Worm (Caenorhabditis elegans) whole organism, early embryonic: ENCODE results near the gene eor-1.

Source experiments
- B0310.2 ChIP-seq: sonication (generic microtip); optimal IDR thresholded peaks from 2 replicates; lab custom pipeline; 2016; ENCODE audit warnings: mild to moderate bottlenecking, missing genetic modification characterization, missing compliant biosample characterization
- F13C5.2 ChIP-seq: sonication (generic microtip); optimal IDR thresholded peaks from 2 replicates; lab custom pipeline; 2017; ENCODE audit warnings: mild to moderate bottlenecking, missing genetic modification characterization, inconsistent platforms, missing compliant biosample characterization
- aly-1 ChIP-seq: sonication (generic microtip); optimal IDR thresholded peaks from 2 replicates; lab custom pipeline; 2016; ENCODE audit warnings: missing genetic modification characterization, missing compliant biosample characterization
- ama-1 ChIP-seq: fragments of 150-350 bp; optimal IDR thresholded peaks from 2 replicates; lab custom pipeline; 2014
- ceh-13 ChIP-seq: fragments of 200-800 bp; sonication (Bioruptor generic); optimal IDR thresholded peaks from 2 replicates; lab custom pipeline; 2018; ENCODE audit warnings: mild to moderate bottlenecking, missing genetic modification characterization, missing compliant biosample characterization
- ceh-36 ChIP-seq: sonication (generic microtip); optimal IDR thresholded peaks from 2 replicates; lab custom pipeline; 2016; ENCODE audit warnings: missing genetic modification characterization, inconsistent platforms, missing compliant biosample characterization
- ets-7 ChIP-seq: sonication (generic microtip); optimal IDR thresholded peaks from 2 replicates; lab custom pipeline; 2016; ENCODE audit warnings: missing genotype, missing genetic modification characterization, missing compliant biosample characterization
- flt-1 ChIP-seq: fragments of 200-800 bp; sonication (Bioruptor generic); IDR thresholded peaks from 2 replicates; pipeline ENCODE4 v1.3.6; 2022; ENCODE audit warnings: missing genetic modification characterization, missing compliant biosample characterization
- hmbx-1 ChIP-seq: sonication (generic microtip); optimal IDR thresholded peaks from 2 replicates; lab custom pipeline; 2016; ENCODE audit warnings: mild to moderate bottlenecking, missing genetic modification characterization, missing compliant biosample characterization
- hmg-4 ChIP-seq: fragments of 200-800 bp; sonication (Bioruptor generic); optimal IDR thresholded peaks from 2 replicates; lab custom pipeline; 2018; ENCODE audit warnings: mild to moderate bottlenecking, missing genetic modification characterization, missing compliant biosample characterization
- hnd-1 ChIP-seq: sonication (generic microtip); optimal IDR thresholded peaks from 2 replicates; lab custom pipeline; 2016; ENCODE audit warnings: missing genetic modification characterization, missing compliant biosample characterization
- pes-1 ChIP-seq: fragments of 200-800 bp; sonication (Bioruptor generic); IDR thresholded peaks from 2 replicates; pipeline ENCODE4 v1.3.6; 2022; ENCODE audit warnings: missing genetic modification reagents, missing genetic modification characterization, missing compliant biosample characterization
- scrt-1 ChIP-seq: fragments of 200-800 bp; sonication (Bioruptor generic); IDR thresholded peaks from 2 replicates; pipeline ENCODE4 v1.3.6; 2022; ENCODE audit warnings: missing genetic modification characterization, missing compliant biosample characterization
- sea-1 ChIP-seq: fragments of 200-800 bp; sonication (Bioruptor generic); conservative IDR thresholded peaks from 2 replicates; pipeline ENCODE4 v1.3.6; 2022; ENCODE audit warnings: missing genetic modification characterization, missing compliant biosample characterization
- tbx-11 ChIP-seq: fragments of 200-800 bp; sonication (Bioruptor generic); IDR thresholded peaks from 2 replicates; pipeline ENCODE4 v1.3.6; 2022; ENCODE audit warnings: missing genetic modification characterization, missing compliant biosample characterization
- tbx-37 ChIP-seq: fragments of 200-800 bp; sonication (Bioruptor generic); conservative IDR thresholded peaks from 2 replicates; pipeline ENCODE4 v1.3.6; 2022; ENCODE audit warnings: missing genetic modification reagents, missing genetic modification characterization, missing compliant biosample characterization
- tra-4 ChIP-seq: sonication (generic microtip); optimal IDR thresholded peaks from 2 replicates; lab custom pipeline; 2017; ENCODE audit warnings: missing genetic modification characterization, missing compliant biosample characterization

The eor-1 gene

ce11 chrIV:4763844-4764243 is 35.1 kb downstream of the eor-1 start, which contains the start of gene Y17G9B.2:
Y17G9B.2 (plus strand) TSS chrIV:4764144.
- TF ChIP-seq ets-7 (tag; lab: Kevin White, UChicago) (no peak), scrt-1 (GFP tag; lab: Robert Waterston, UW) (no peak), B0310.2 (tag; lab: Kevin White, UChicago) (no peak), hmg-4 (GFP tag; lab: Kevin White, UChicago) (no peak), flt-1 (GFP tag; lab: Robert Waterston, UW) (no peak), aly-1 (no peak), sea-1 (GFP tag; lab: Robert Waterston, UW) (no peak), hnd-1 (tag; lab: Kevin White, UChicago) (no peak)

ce11 chrIV:4760378-4761084 is 38.4 kb downstream of the eor-1 start, which contains the start of the genes memi-1 and cyp-31A3:
memi-1 (minus strand) TSS chrIV:4760428.
cyp-31A3 (plus strand) TSS chrIV:4761049.
- no peak for TF ChIP-seq ama-1 (lab: Kevin White, UChicago)
- TF ChIP-seq pes-1 = no peak
- TF ChIP-seq ceh-13 = no peak
- no peak for TF ChIP-seq tbx-37 (GFP tag; lab: Robert Waterston, UW)
- no peak for TF ChIP-seq F13C5.2 (tag; lab: Kevin White, UChicago)
- no peak for TF ChIP-seq tra-4 (tag; lab: Kevin White, UChicago)
- TF ChIP-seq sea-1 (GFP tag; lab: Robert Waterston, UW) = no peak
- no peak for TF ChIP-seq ets-7 (tag; lab: Kevin White, UChicago)
- TF ChIP-seq aly-1 = no peak
- TF ChIP-seq hmbx-1 (tag; lab: Kevin White, UChicago) = no peak
- no peak for TF ChIP-seq B0310.2 (tag; lab: Kevin White, UChicago)
- TF ChIP-seq ceh-36 (tag; lab: Kevin White, UChicago) = no peak
- TF ChIP-seq tbx-11 = no peak
- no peak for TF ChIP-seq flt-1 (GFP tag; lab: Robert Waterston, UW)
- no peak for TF ChIP-seq hnd-1 (tag; lab: Kevin White, UChicago)
- TF ChIP-seq scrt-1 (GFP tag; lab: Robert Waterston, UW) = no peak
- TF ChIP-seq hmg-4 (GFP tag; lab: Kevin White, UChicago) = no peak

ce11 chrIV:4758659-4759058 is 40.3 kb downstream of the eor-1 start, which contains the start of gene Y17G9B.8:
Y17G9B.8 (minus strand) TSS chrIV:4758840.
- TF ChIP-seq ceh-13 = no peak

- no peak for TF ChIP-seq flt-1 (GFP tag; lab: Robert Waterston, UW)
- no peak for TF ChIP-seq tra-4 (tag; lab: Kevin White, UChicago)
- TF ChIP-seq scrt-1 (GFP tag; lab: Robert Waterston, UW) = no peak
- TF ChIP-seq sea-1 (GFP tag; lab: Robert Waterston, UW) = no peak
- TF ChIP-seq hmbx-1 (tag; lab: Kevin White, UChicago) = no peak
Measured at ce11 chrIV:4755929-4756655, 42.9 kb downstream of the eor-1 start, which contains the start of the genes fbxb-77 and Y17G9B.11. fbxb-77 (minus strand) TSS chrIV:4756157. Y17G9B.11 (plus strand) TSS chrIV:4756605.

ce11 chrIV:4751814-4752213 is 47.2 kb downstream of the eor-1 start, which contains the start of gene Y17G9B.4:
Y17G9B.4 (plus strand) TSS chrIV:4752119.
- TF ChIP-seq ama-1 (lab: Kevin White, UChicago) (no peak), hmg-4 (GFP tag; lab: Kevin White, UChicago) (no peak), B0310.2 (tag; lab: Kevin White, UChicago) (no peak), tbx-37 (GFP tag; lab: Robert Waterston, UW) (no peak), tbx-11 (no peak), aly-1 (no peak), ceh-13 (no peak), hnd-1 (tag; lab: Kevin White, UChicago) (no peak), ceh-36 (tag; lab: Kevin White, UChicago) (no peak), flt-1 (GFP tag; lab: Robert Waterston, UW) (no peak), tra-4 (tag; lab: Kevin White, UChicago) (no peak), ets-7 (tag; lab: Kevin White, UChicago) (no peak), F13C5.2 (tag; lab: Kevin White, UChicago) (no peak), scrt-1 (GFP tag; lab: Robert Waterston, UW) (no peak)

ce11 chrIV:4749728-4750278 is 49.2 kb downstream of the eor-1 start, which contains the start of the genes rpl-20 and Y17G9B.5:
rpl-20 (minus strand) TSS chrIV:4749778.
Y17G9B.5 (plus strand) TSS chrIV:4750240.
- peak; percentile 75 for TF ChIP-seq hmbx-1 (tag; lab: Kevin White, UChicago)
- peak; percentile 85 for TF ChIP-seq ceh-36 (tag; lab: Kevin White, UChicago)
- TF ChIP-seq scrt-1 (GFP tag; lab: Robert Waterston, UW) = peak; percentile 80
- peak; percentile 84 for TF ChIP-seq flt-1 (GFP tag; lab: Robert Waterston, UW)
- TF ChIP-seq hmg-4 (GFP tag; lab: Kevin White, UChicago) = peak; percentile 81
- peak; percentile 54 for TF ChIP-seq ets-7 (tag; lab: Kevin White, UChicago)
- peak; percentile 78 for TF ChIP-seq tbx-11
- peak; percentile 76 for TF ChIP-seq tbx-37 (GFP tag; lab: Robert Waterston, UW)
- TF ChIP-seq tra-4 (tag; lab: Kevin White, UChicago) = peak; percentile 73
- peak; percentile 81 for TF ChIP-seq pes-1
- peak; percentile 72 for TF ChIP-seq hnd-1 (tag; lab: Kevin White, UChicago)
- no peak for TF ChIP-seq aly-1
- TF ChIP-seq sea-1 (GFP tag; lab: Robert Waterston, UW) = peak; percentile 87
- peak; percentile 63 for TF ChIP-seq ceh-13
- peak; percentile 99 for TF ChIP-seq F13C5.2 (tag; lab: Kevin White, UChicago)
- no peak for TF ChIP-seq ama-1 (lab: Kevin White, UChicago)
- peak; percentile 49 for TF ChIP-seq B0310.2 (tag; lab: Kevin White, UChicago)
